Worm (Caenorhabditis elegans): Measurements from ENCODE around the gene T11F9.22.

T11F9.22 gene

DNA sequence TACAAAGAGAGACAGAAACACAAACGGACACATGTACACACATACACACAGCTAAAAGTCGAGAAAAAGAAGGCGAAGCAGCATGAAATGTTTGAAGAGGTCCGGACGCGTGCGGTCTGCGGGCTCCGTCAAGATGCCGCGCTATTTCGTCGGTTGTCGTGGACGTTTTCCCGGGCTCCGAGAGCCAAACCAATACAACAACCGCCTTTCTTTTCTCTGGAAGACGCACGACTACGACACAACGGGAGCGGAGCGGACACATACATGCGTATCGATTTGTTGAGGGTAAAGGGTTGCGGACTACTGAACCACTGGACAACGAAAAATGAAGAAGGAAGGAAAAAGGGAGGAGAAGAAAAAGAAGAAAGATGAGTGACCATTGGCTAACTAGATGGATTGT lies 34.1 kb upstream of the T11F9.22 start (continued):
- TF ChIP-seq alr-1 (tag; optimal IDR thresholded peaks at IDR 0.05; ENCODE audit: borderline replicate concordance) (no peak), sptf-1 (tag; optimal IDR thresholded peaks at IDR 0.05) (no peak), ceh-88 (GFP tag; IDR thresholded peaks at IDR 0.05) (no peak), ztf-4 (tag; optimal IDR thresholded peaks at IDR 0.05) (no peak), unc-98 (GFP tag; IDR thresholded peaks at IDR 0.05) (no peak), elt-3 (tag; optimal IDR thresholded peaks at IDR 0.05) (no peak), nhr-76 (tag; optimal IDR thresholded peaks at IDR 0.05) (no peak), ceh-8 (GFP tag; optimal IDR thresholded peaks at IDR 0.05) (no peak), nhr-77 (tag; optimal IDR thresholded peaks at IDR 0.05) (no peak), aly-2 (tag; optimal IDR thresholded peaks at IDR 0.05) (no peak), C16A3.4 (tag; optimal IDR thresholded peaks at IDR 0.05) (no peak), ces-1 (GFP tag; optimal IDR thresholded peaks at IDR 0.05) (no peak), egl-13 (tag; optimal IDR thresholded peaks at IDR 0.05) (no peak), snu-23 (GFP tag; optimal IDR thresholded peaks at IDR 0.05) (no peak), fkh-8 (tag; optimal IDR thresholded peaks at IDR 0.05) (no peak), nhr-71 (tag; optimal IDR thresholded peaks at IDR 0.05) (peak; percentile 26), vab-15 (tag; optimal IDR thresholded peaks at IDR 0.05) (no peak), nhr-12 (tag; optimal IDR thresholded peaks at IDR 0.05) (no peak), unc-86 (tag; optimal IDR thresholded peaks at IDR 0.05) (peak; percentile 7), tbx-2 (tag; optimal IDR thresholded peaks at IDR 0.05) (peak; percentile 16), tlp-1 (tag; optimal IDR thresholded peaks at IDR 0.05) (no peak)

DNA sequence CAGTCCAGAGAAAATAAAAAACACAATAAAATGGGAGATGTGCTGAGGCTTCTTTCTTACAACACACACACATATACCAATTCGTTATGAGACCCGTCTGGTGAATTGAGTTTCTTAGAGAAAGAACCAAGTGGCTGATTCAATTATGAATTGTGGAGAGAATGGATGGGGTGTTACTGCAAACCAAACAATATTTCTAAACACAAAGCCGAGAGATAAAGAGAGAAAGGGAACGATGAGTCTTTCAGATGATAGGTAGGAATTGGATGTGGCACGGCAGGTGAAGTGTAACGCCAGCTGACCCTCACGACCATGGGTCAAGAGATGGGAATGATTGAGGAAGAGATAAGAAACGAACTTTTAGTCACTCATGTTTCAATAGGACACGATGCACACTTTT lies 33.2 kb upstream of the T11F9.22 start, which contains the start of gene mig-17:
Gene mig-17 (plus strand): TSS at position 389 of the 400 bp plus-strand sequence.
- no peak for TF ChIP-seq ces-1 (GFP tag; optimal IDR thresholded peaks at IDR 0.05)
- TF ChIP-seq grh-1 (GFP tag; IDR thresholded peaks at IDR 0.05), result no peak
- no peak for TF ChIP-seq mep-1 (tag; optimal IDR thresholded peaks at IDR 0.05)
- no peak for TF ChIP-seq nhr-90 (tag; optimal IDR thresholded peaks at IDR 0.05; ENCODE audit: poor library complexity)
- TF ChIP-seq nhr-84 (tag; optimal IDR thresholded peaks at IDR 0.05), result no peak
- TF ChIP-seq ets-5 (GFP tag; IDR thresholded peaks at IDR 0.05), result no peak
- peak; percentile 42 for TF ChIP-seq dsc-1 (tag; optimal IDR thresholded peaks at IDR 0.05)
- no peak for TF ChIP-seq mef-2 (tag; optimal IDR thresholded peaks at IDR 0.05)
- no peak for TF ChIP-seq egl-27 (tag; optimal IDR thresholded peaks at IDR 0.05)
- no peak for TF ChIP-seq nhr-11 (tag; optimal IDR thresholded peaks at IDR 0.05)
- TF ChIP-seq lin-14 (GFP tag; optimal IDR thresholded peaks at IDR 0.05), result peak; percentile 60
- TF ChIP-seq tlp-1 (tag; optimal IDR thresholded peaks at IDR 0.05), result no peak
- TF ChIP-seq dpl-1 (GFP tag; optimal IDR thresholded peaks at IDR 0.05), result no peak
- TF ChIP-seq unc-98 (GFP tag; IDR thresholded peaks at IDR 0.05), result no peak
- TF ChIP-seq ztf-4 (tag; optimal IDR thresholded peaks at IDR 0.05), result no peak
- no peak for TF ChIP-seq efl-1 (optimal IDR thresholded peaks at IDR 0.05)
- no peak for TF ChIP-seq efl-1 (GFP tag; optimal IDR thresholded peaks at IDR 0.05 in 1 of 2)
- no peak for TF ChIP-seq nhr-47 (tag; optimal IDR thresholded peaks at IDR 0.05)
- TF ChIP-seq swsn-7 (tag; optimal IDR thresholded peaks at IDR 0.05), result no peak
- TF ChIP-seq lin-15B (tag; optimal IDR thresholded peaks at IDR 0.05), result no peak
- TF ChIP-seq nhr-77 (tag; optimal IDR thresholded peaks at IDR 0.05), result no peak
- no peak for TF ChIP-seq snpc-4 (tag; optimal IDR thresholded peaks at IDR 0.05)
- no peak for TF ChIP-seq vab-15 (tag; optimal IDR thresholded peaks at IDR 0.05)
- no peak for TF ChIP-seq rnt-1 (tag; optimal IDR thresholded peaks at IDR 0.05)
- TF ChIP-seq pag-3 (tag; optimal IDR thresholded peaks at IDR 0.05; ENCODE audit: borderline replicate concordance, insufficient read depth), result peak; percentile 72

- TF ChIP-seq tbx-2 (tag; optimal IDR thresholded peaks at IDR 0.05) (no peak), efl-3 (GFP tag; optimal IDR thresholded peaks at IDR 0.05) (no peak), lin-14 (GFP tag; optimal IDR thresholded peaks at IDR 0.05) (no peak), egl-27 (tag; optimal IDR thresholded peaks at IDR 0.05) (no peak), lin-13 (GFP tag; optimal IDR thresholded peaks at IDR 0.05) (no peak), ama-1 (optimal IDR thresholded peaks at IDR 0.05) (no peak)
Observed at ce11 chrV:11449404-11449803, 30.1 kb upstream of the T11F9.22 start.

Measured in whole organism, L1 larva.